Fruit fly (Drosophila melanogaster) whole organism, prepupa: ENCODE data around the gene CG4911.
A peak's percentile ranks its signal among the peaks of the same experiment; 100 is the strongest.

Source experiments
- Blimp-1 ChIP-seq: fragments of 200-800 bp; sonication (Bioruptor generic); optimal IDR thresholded peaks from 3 replicates; lab custom pipeline; 2017; ENCODE audit warnings: missing biosample characterization, missing genetic modification characterization, mild to moderate bottlenecking, moderate library complexity, missing genetic modification reagents
- CG10631 ChIP-seq: fragments of 200-800 bp; sonication (Bioruptor generic); optimal IDR thresholded peaks from 2 replicates; lab custom pipeline; 2016; ENCODE audit warnings: missing biosample characterization, missing genetic modification characterization
- CG10669 ChIP-seq: fragments of 200-800 bp; sonication (Bioruptor generic); optimal IDR thresholded peaks from 3 replicates; lab custom pipeline; 2018; ENCODE audit warnings: missing biosample characterization, mild to moderate bottlenecking, missing genetic modification characterization, moderate library complexity
- CG11294 ChIP-seq: fragments of 200-800 bp; sonication (Bioruptor generic); IDR thresholded peaks from 2 replicates; pipeline ENCODE4 v1.3.6; 2022; ENCODE audit warnings: missing biosample characterization, missing genetic modification characterization
- CG11902 ChIP-seq: fragments of 200-800 bp; sonication (Bioruptor generic); optimal IDR thresholded peaks from 3 replicates; lab custom pipeline; 2016; ENCODE audit warnings: missing biosample characterization, missing genetic modification characterization
- CG1621 ChIP-seq: fragments of 200-800 bp; sonication (Bioruptor generic); optimal IDR thresholded peaks from 3 replicates; lab custom pipeline; 2018; ENCODE audit warnings: missing biosample characterization, mild to moderate bottlenecking, missing genetic modification characterization
- CG16779 ChIP-seq: fragments of 200-800 bp; sonication (Bioruptor generic); optimal IDR thresholded peaks from 3 replicates; lab custom pipeline; 2017; ENCODE audit warnings: missing biosample characterization, mild to moderate bottlenecking, missing genetic modification characterization
- CG3032 ChIP-seq: fragments of 200-800 bp; optimal IDR thresholded peaks from 2 replicates; lab custom pipeline; 2019; ENCODE audit warnings: missing biosample characterization, mild to moderate bottlenecking, missing genetic modification characterization, moderate library complexity
- CG31627 ChIP-seq: fragments of 200-800 bp; sonication (Bioruptor generic); optimal IDR thresholded peaks from 3 replicates; lab custom pipeline; 2016; ENCODE audit warnings: missing biosample characterization, missing genetic modification characterization
- CG3919 ChIP-seq: fragments of 200-800 bp; sonication (Bioruptor generic); optimal IDR thresholded peaks from 3 replicates; lab custom pipeline; 2016; ENCODE audit warnings: missing biosample characterization, missing genetic modification characterization
- CG6276 ChIP-seq: fragments of 200-800 bp; sonication (Bioruptor generic); optimal IDR thresholded peaks from 2 replicates; lab custom pipeline; 2017; ENCODE audit warnings: missing biosample characterization, mild to moderate bottlenecking, missing genetic modification characterization
- CG6808 ChIP-seq: fragments of 200-800 bp; sonication (Bioruptor generic); optimal IDR thresholded peaks from 3 replicates; lab custom pipeline; 2017; ENCODE audit warnings: missing biosample characterization, missing genetic modification characterization, mild to moderate bottlenecking, moderate library complexity, missing genetic modification reagents
- CG6854 ChIP-seq: fragments of 200-800 bp; sonication (Bioruptor generic); optimal IDR thresholded peaks from 2 replicates; lab custom pipeline; 2017; ENCODE audit warnings: missing biosample characterization, mild to moderate bottlenecking, missing genetic modification characterization
- CG8119 ChIP-seq: fragments of 200-800 bp; sonication (Bioruptor generic); IDR thresholded peaks from 3 replicates; pipeline ENCODE4 v1.3.6; 2022; ENCODE audit warnings: missing biosample characterization, missing genetic modification characterization
- CG8319 ChIP-seq: fragments of 200-800 bp; sonication (Bioruptor generic); optimal IDR thresholded peaks from 3 replicates; lab custom pipeline; 2016; ENCODE audit warnings: missing biosample characterization, missing genetic modification characterization
- Eip75B ChIP-seq: fragments of 200-800 bp; sonication (Bioruptor generic); optimal IDR thresholded peaks from 3 replicates; lab custom pipeline; 2016; ENCODE audit warnings: missing biosample characterization, missing genetic modification characterization
- Eip78C ChIP-seq: fragments of 200-800 bp; sonication (Bioruptor generic); peaks from one replicate; lab custom pipeline; 2016; ENCODE audit warnings: missing biosample characterization, missing genetic modification characterization
- Eip93F ChIP-seq: fragments of 200-800 bp; sonication (Bioruptor generic); optimal IDR thresholded peaks from 2 replicates; lab custom pipeline; 2016; ENCODE audit warnings: missing biosample characterization, mild to moderate bottlenecking, missing genetic modification characterization
- Ets21C ChIP-seq: fragments of 200-800 bp; sonication (Bioruptor generic); optimal IDR thresholded peaks from 3 replicates; lab custom pipeline; 2016; ENCODE audit warnings: missing biosample characterization, missing genetic modification characterization
- Ets96B ChIP-seq: fragments of 200-800 bp; optimal IDR thresholded peaks from 2 replicates; lab custom pipeline; 2019; ENCODE audit warnings: missing biosample characterization, mild to moderate bottlenecking, missing genetic modification characterization, moderate library complexity
- Gug ChIP-seq: fragments of 200-800 bp; sonication (Bioruptor generic); IDR thresholded peaks from 2 replicates; pipeline ENCODE4 v1.3.6; 2022; ENCODE audit warnings: missing biosample characterization, missing genetic modification characterization
- Hr38 ChIP-seq: sonication (Bioruptor generic); optimal IDR thresholded peaks from 2 replicates; lab custom pipeline; 2016; ENCODE audit warnings: missing biosample characterization, missing genetic modification characterization
- Lpt ChIP-seq: fragments of 200-800 bp; sonication (Bioruptor generic); optimal IDR thresholded peaks from 3 replicates; lab custom pipeline; 2016; ENCODE audit warnings: missing biosample characterization, missing genetic modification characterization
- Met ChIP-seq: fragments of 200-800 bp; sonication (Bioruptor generic); optimal IDR thresholded peaks from 3 replicates; lab custom pipeline; 2016; ENCODE audit warnings: missing biosample characterization, missing genetic modification characterization
- OdsH ChIP-seq: fragments of 200-800 bp; sonication (Bioruptor generic); optimal IDR thresholded peaks from 3 replicates; lab custom pipeline; 2016; ENCODE audit warnings: missing biosample characterization, missing genetic modification characterization
- Smox ChIP-seq: fragments of 200-800 bp; sonication (Bioruptor generic); optimal IDR thresholded peaks from 3 replicates; lab custom pipeline; 2016; ENCODE audit warnings: missing biosample characterization, missing genetic modification characterization
- Sox102F ChIP-seq: fragments of 200-800 bp; sonication (Bioruptor generic); optimal IDR thresholded peaks from 2 replicates; lab custom pipeline; 2016; ENCODE audit warnings: missing biosample characterization, mild to moderate bottlenecking, missing genetic modification characterization
- Sox15 ChIP-seq: fragments of 200-800 bp; sonication (Bioruptor generic); optimal IDR thresholded peaks from 3 replicates; lab custom pipeline; 2016; ENCODE audit warnings: missing biosample characterization, missing genetic modification characterization
- acj6 ChIP-seq: fragments of 200-800 bp; sonication (Bioruptor generic); optimal IDR thresholded peaks from 3 replicates; lab custom pipeline; 2016; ENCODE audit warnings: missing biosample characterization, missing genetic modification characterization
- cyc ChIP-seq: fragments of 200-800 bp; sonication (Bioruptor generic); optimal IDR thresholded peaks from 3 replicates; lab custom pipeline; 2016; ENCODE audit warnings: missing biosample characterization, missing genetic modification characterization
- dac ChIP-seq: fragments of 200-800 bp; sonication (Bioruptor generic); optimal IDR thresholded peaks from 2 replicates; lab custom pipeline; 2017; ENCODE audit warnings: missing biosample characterization, mild to moderate bottlenecking, missing genetic modification characterization
- dsx ChIP-seq: fragments of 200-800 bp; optimal IDR thresholded peaks from 3 replicates; lab custom pipeline; 2019; ENCODE audit warnings: missing biosample characterization, mild to moderate bottlenecking, missing genetic modification characterization, moderate library complexity; ENCODE audit not compliant: poor library complexity, severe bottlenecking
- eg ChIP-seq: fragments of 200-800 bp; sonication (Bioruptor generic); IDR thresholded peaks from 3 replicates; pipeline ENCODE4 v1.3.6; 2022; ENCODE audit warnings: missing biosample characterization, missing genetic modification characterization
- fd85E ChIP-seq: fragments of 200-800 bp; sonication (Bioruptor generic); optimal IDR thresholded peaks from 3 replicates; lab custom pipeline; 2016; ENCODE audit warnings: missing biosample characterization, missing genetic modification characterization
- fkh ChIP-seq: fragments of 200-800 bp; sonication (Bioruptor generic); optimal IDR thresholded peaks from 3 replicates; lab custom pipeline; 2017; ENCODE audit warnings: missing biosample characterization, mild to moderate bottlenecking, missing genetic modification characterization, moderate library complexity
- lz ChIP-seq: fragments of 200-800 bp; sonication (Bioruptor generic); optimal IDR thresholded peaks from 3 replicates; lab custom pipeline; 2016; ENCODE audit warnings: missing biosample characterization, missing genetic modification characterization
- net ChIP-seq: fragments of 200-800 bp; sonication (Bioruptor generic); optimal IDR thresholded peaks from 3 replicates; lab custom pipeline; 2016; ENCODE audit warnings: missing biosample characterization, missing genetic modification characterization
- pdm3 ChIP-seq: fragments of 200-800 bp; sonication (Bioruptor generic); optimal IDR thresholded peaks from 3 replicates; lab custom pipeline; 2016; ENCODE audit warnings: missing biosample characterization, missing genetic modification characterization
- ss ChIP-seq, 2 experiments: fragments of 200-800 bp; sonication (Bioruptor generic); optimal IDR thresholded peaks; 2 replicates in 1 of 2; 3 replicates in 1 of 2; lab custom pipeline; 2017 to 2018; ENCODE audit warnings: mild to moderate bottlenecking in 2 of 2, missing biosample characterization in 2 of 2, missing genetic modification characterization in 2 of 2, moderate library complexity in 1 of 2
- svp ChIP-seq: fragments of 200-800 bp; sonication (Bioruptor generic); peaks from one replicate; lab custom pipeline; 2016; ENCODE audit warnings: missing biosample characterization, missing genetic modification characterization
- topi ChIP-seq: fragments of 200-800 bp; sonication (Bioruptor generic); optimal IDR thresholded peaks from 3 replicates; lab custom pipeline; 2016; ENCODE audit warnings: missing biosample characterization, missing genetic modification characterization
- vri ChIP-seq: fragments of 200-800 bp; sonication (Bioruptor generic); optimal IDR thresholded peaks from 3 replicates; lab custom pipeline; 2016; ENCODE audit warnings: missing biosample characterization, mild to moderate bottlenecking, missing genetic modification characterization

Gene CG4911

DNA sequence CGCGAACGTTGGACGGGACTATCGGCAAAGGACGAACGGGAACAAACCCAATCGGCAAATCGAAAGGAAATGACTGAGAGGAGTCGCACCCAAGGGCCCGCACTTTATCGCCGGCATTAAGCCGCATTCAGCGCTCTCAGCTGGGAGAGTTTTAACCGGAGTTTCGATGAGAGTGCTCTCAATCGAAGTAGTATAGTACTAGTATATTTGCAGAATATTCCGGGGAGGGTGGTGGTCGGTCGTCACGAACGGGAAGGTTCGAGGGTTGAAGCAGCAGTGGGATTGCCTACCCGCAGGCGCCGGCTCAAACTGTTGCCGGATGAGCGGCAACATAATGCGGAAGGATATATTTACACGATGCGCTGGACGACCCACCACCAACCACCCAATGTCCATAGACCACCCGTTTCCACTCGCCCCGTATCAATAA is 20.7 kb downstream of the CG4911 start:
- TF ChIP-seq CG3919 (GFP tag; lab: Kevin White, UChicago) = no peak
- TF ChIP-seq Eip78C = peak; percentile 19

DNA sequence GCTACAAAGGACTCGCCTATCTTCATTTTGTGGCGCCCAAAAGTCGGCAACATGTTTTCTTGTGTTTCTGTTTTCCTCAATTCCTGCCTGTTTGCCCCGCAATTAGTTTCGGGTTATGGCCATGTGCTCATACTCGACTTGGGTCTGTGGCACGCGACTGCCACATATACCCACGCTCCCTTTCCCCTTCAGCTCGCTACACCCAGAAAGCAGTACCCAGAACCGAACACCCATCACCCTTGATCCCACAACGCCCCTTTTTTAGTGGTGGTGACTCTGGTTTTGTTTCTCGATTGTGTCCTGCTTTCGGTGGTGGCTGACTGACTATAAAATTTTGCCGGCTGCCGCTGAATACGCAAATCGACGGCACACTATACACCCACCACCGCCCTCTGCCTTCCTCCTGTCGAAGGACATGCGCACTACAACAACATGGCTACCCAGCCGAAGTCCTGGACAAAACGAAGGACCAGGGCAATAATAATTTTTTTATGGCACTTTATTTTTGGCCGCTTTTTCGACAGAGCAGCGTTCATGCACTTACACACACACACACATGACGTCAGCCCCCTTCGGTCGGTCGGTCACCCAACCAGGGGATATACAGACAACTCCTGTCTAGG is 22.0 kb downstream of the CG4911 start:
- TF ChIP-seq CG10669 (GFP tag; lab: Kevin White, UChicago) = no peak
- TF ChIP-seq pdm3 = no peak
- no peak for TF ChIP-seq CG6854 (GFP tag; lab: Kevin White, UChicago)
- TF ChIP-seq Smox (GFP tag; lab: Kevin White, UChicago) = no peak
- TF ChIP-seq cyc (GFP tag; lab: Kevin White, UChicago) = no peak
- TF ChIP-seq CG11294 (GFP tag; lab: Robert Waterston, UW) = no peak
- TF ChIP-seq topi (GFP tag; lab: Kevin White, UChicago) = no peak
- no peak for TF ChIP-seq CG3919 (GFP tag; lab: Kevin White, UChicago)
- TF ChIP-seq, all 60 proteins: peak for 0

DNA sequence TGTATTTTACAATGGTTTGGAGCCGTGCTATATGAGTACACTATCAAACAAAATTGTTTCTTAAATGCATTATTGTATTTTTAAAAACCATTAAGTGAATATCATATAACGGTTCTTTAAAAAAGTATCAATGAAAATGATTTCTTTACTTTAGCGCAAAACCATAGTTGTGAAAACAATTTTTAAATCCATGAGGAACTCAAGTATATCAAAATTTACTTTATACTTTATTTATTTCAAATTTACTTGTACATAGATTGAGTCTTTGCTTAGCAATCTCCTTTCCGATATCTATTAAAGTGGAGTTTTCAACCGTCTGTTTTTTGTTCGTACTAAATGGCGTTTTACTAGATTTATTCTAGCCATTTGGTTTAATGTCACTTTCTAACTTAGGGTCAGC is 25.5 kb downstream of the CG4911 start, which contains the start of gene Argk2:
Gene Argk2 (plus strand): TSS at position 378 of the 400 bp plus-strand sequence.
- peak; percentile 8 for TF ChIP-seq CG3032 (tag; lab: Kevin White, UChicago)
- TF ChIP-seq eg (GFP tag; lab: Robert Waterston, UW) = peak; percentile 54; the same call in 1 of the 3 replicates
- TF ChIP-seq Eip78C = peak; percentile 7
- TF ChIP-seq fd85E (GFP tag; lab: Kevin White, UChicago) = no peak

DNA sequence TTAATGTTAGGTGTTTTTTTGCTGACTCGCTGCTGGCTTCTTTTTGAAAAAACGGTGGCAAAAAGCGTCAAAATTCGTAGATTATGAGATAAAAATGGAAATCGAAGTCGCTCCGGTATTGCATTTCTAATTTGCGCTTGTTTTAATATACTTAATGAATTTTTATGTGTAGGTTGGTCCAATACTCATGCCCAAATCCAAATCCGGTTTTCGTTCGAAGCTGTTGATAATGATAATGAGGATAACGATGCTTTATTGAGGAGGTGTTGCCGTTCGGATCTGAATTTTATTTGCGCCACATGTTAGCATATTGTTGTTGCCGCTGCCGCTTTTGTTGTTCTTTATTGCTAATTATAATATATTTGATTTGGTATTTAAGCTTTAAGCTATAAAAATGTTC is 26.3 kb downstream of the CG4911 start:
- no peak for TF ChIP-seq dac (GFP tag; lab: Kevin White, UChicago)

DNA sequence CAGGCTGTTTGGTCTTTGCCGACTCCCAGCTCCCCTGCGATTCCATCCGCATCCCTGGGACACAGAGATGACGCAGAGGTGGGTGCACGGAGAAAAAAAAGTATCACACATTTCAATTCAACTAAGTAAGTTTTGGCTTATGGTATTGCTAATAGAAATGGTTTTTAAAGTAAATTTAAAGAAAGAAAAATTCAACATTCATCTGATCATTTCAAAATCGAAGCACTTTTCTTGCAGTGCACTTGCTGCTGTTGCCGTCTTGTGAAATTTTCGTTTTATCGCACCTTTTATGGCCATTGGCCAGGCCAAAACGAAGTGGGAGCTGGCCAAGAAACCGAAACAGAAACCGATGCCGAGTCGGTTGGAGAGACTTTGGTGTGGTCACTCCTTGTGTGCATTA is 27.2 kb downstream of the CG4911 start:
- TF ChIP-seq OdsH (GFP tag; lab: Kevin White, UChicago) = peak; percentile 69
- TF ChIP-seq topi (GFP tag; lab: Kevin White, UChicago) = peak; percentile 91
- no peak for TF ChIP-seq CG16779 (tag; lab: Kevin White, UChicago)
- TF ChIP-seq lz (GFP tag; lab: Kevin White, UChicago) = peak; percentile 78
- TF ChIP-seq CG6276 (GFP tag; lab: Kevin White, UChicago) = peak; percentile 71
- peak; percentile 64 for TF ChIP-seq Blimp-1 (GFP tag; lab: Kevin White, UChicago)
- TF ChIP-seq svp (GFP tag; lab: Kevin White, UChicago) = peak; percentile 94
- peak; percentile 78 for TF ChIP-seq Eip75B (GFP tag; lab: Kevin White, UChicago)
- peak; percentile 66 for TF ChIP-seq CG3032 (tag; lab: Kevin White, UChicago)
- peak; percentile 64 for TF ChIP-seq Lpt (GFP tag; lab: Kevin White, UChicago)
- peak; percentile 60 for TF ChIP-seq Gug (GFP tag; lab: Robert Waterston, UW)
- TF ChIP-seq CG10631 (GFP tag; lab: Kevin White, UChicago) = peak; percentile 65
- peak; percentile 78 for TF ChIP-seq CG11902 (GFP tag; lab: Kevin White, UChicago)
- peak; percentile 5 for TF ChIP-seq fkh (GFP tag; lab: Kevin White, UChicago)
- peak; percentile 73 for TF ChIP-seq Sox102F (GFP tag; lab: Kevin White, UChicago)
- TF ChIP-seq CG6808 = peak; percentile 60
- TF ChIP-seq Ets21C = peak; percentile 75
- TF ChIP-seq dsx = peak; percentile 56
- TF ChIP-seq Smox (GFP tag; lab: Kevin White, UChicago) = peak; percentile 71
- TF ChIP-seq net (GFP tag; lab: Kevin White, UChicago) = peak; percentile 52
- peak; percentile 93 for TF ChIP-seq Eip78C
- peak; percentile 11 for TF ChIP-seq CG1621 (tag; lab: Kevin White, UChicago)
- peak; percentile 43 for TF ChIP-seq Eip93F (GFP tag; lab: Kevin White, UChicago)
- TF ChIP-seq ss (GFP tag; optimal IDR thresholded peaks at IDR 0.05; lab: Kevin White, UChicago) = peak; percentile 30 to 48
- peak; percentile 50 for TF ChIP-seq Sox15 (GFP tag; lab: Kevin White, UChicago)
- TF ChIP-seq CG6854 (GFP tag; lab: Kevin White, UChicago) = peak; percentile 73
- peak; percentile 75 for TF ChIP-seq CG8119 (GFP tag; lab: Robert Waterston, UW)
- TF ChIP-seq Hr38 (GFP tag; lab: Kevin White, UChicago) = no peak
- TF ChIP-seq Met = peak; percentile 81
- TF ChIP-seq CG11294 (GFP tag; lab: Robert Waterston, UW) = peak; percentile 35
- peak; percentile 60 for TF ChIP-seq Ets96B (tag; lab: Kevin White, UChicago)
- peak; percentile 44 for TF ChIP-seq vri
- TF ChIP-seq CG8319 (GFP tag; lab: Kevin White, UChicago) = peak; percentile 71
- TF ChIP-seq acj6 (GFP tag; lab: Kevin White, UChicago) = peak; percentile 71
- peak; percentile 78 for TF ChIP-seq CG31627 (GFP tag; lab: Kevin White, UChicago)
